Fruit fly (Drosophila melanogaster) whole organism, wandering third instar larva: ENCODE measurements around the gene CG15543.

Experiments
- HLH106 ChIP-seq: fragments of 200-800 bp; optimal IDR thresholded peaks from 3 replicates; lab custom pipeline; 2019; ENCODE audit warnings: missing biosample characterization, mild to moderate bottlenecking, missing genetic modification characterization, moderate library complexity
- Myc ChIP-seq: fragments of >200 bp; optimal IDR thresholded peaks from 2 replicates; lab custom pipeline; 2017
- OdsH ChIP-seq: fragments of 200-800 bp; sonication (Bioruptor generic); optimal IDR thresholded peaks from 2 replicates; lab custom pipeline; 2016; ENCODE audit warnings: missing biosample characterization, mild to moderate bottlenecking, missing genetic modification characterization
- lola ChIP-seq: fragments of >200 bp; optimal IDR thresholded peaks from 2 replicates; lab custom pipeline; 2017; ENCODE audit warnings: missing biosample characterization, missing genetic modification characterization
- psq ChIP-seq: fragments of 200-800 bp; sonication (Bioruptor generic); optimal IDR thresholded peaks from 3 replicates; lab custom pipeline; 2017; ENCODE audit warnings: missing biosample characterization, mild to moderate bottlenecking, missing genetic modification characterization, moderate library complexity

DNA sequence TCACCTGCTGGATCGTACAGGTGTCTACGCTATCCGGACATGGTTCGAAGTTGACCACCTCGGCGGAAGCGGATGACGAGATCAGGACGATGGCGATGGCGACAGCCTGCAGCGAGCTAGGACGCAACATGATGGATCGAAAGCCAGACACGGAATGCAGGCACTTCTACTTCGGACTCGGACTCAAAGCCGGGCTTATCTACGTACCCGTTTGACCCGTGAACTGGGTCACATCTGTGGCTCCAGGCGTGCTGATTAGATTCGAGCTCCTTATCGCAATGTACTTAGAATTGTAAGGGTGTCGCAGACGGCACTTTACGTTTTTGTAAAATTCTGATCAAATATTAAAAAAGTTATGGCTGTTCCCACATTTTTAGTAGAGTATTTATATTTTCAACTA, 2.4 kb downstream of the CG15543 start, which contains the start of gene Npc2g:
- TF ChIP-seq OdsH (GFP tag; lab: Kevin White, UChicago) (no peak), psq (no peak), lola (GFP tag; lab: Kevin White, UChicago) (no peak), Myc (lab: Kevin White, UChicago) (no peak), HLH106 (tag; lab: Kevin White, UChicago) (no peak)
